Worm (Caenorhabditis elegans) whole organism, L4 larva: ENCODE results near the gene F45G2.8.

Source experiments
- T20F7.1 ChIP-seq: fragments of 200-800 bp; sonication (Bioruptor generic); optimal IDR thresholded peaks from 2 replicates; lab custom pipeline; 2018; ENCODE audit warnings: mild to moderate bottlenecking, missing genetic modification characterization, missing compliant biosample characterization
- T26A8.4 ChIP-seq: fragments of 200-800 bp; sonication (Bioruptor generic); IDR thresholded peaks from 2 replicates; pipeline ENCODE4 v1.3.6; 2022; ENCODE audit warnings: missing genetic modification characterization, missing compliant biosample characterization
- ZK337.2 ChIP-seq: fragments of 200-800 bp; sonication (Bioruptor generic); IDR thresholded peaks from 2 replicates; pipeline ENCODE4 v1.3.6; 2022; ENCODE audit warnings: missing genetic modification reagents, missing genetic modification characterization, missing compliant biosample characterization
- arid-1 ChIP-seq: fragments of 200-800 bp; sonication (Bioruptor generic); conservative IDR thresholded peaks from 2 replicates; pipeline ENCODE4 v1.3.6; 2022; ENCODE audit warnings: missing genetic modification reagents, missing genetic modification characterization, missing compliant biosample characterization
- ceh-28 ChIP-seq: fragments of 150-350 bp; optimal IDR thresholded peaks from 2 replicates; lab custom pipeline; 2014; ENCODE audit warnings: missing biosample characterization, missing genetic modification reagents, missing genetic modification characterization
- ceh-32 ChIP-seq: sonication (generic microtip); optimal IDR thresholded peaks from 2 replicates; lab custom pipeline; 2016; ENCODE audit warnings: mild to moderate bottlenecking, missing genetic modification characterization, missing compliant biosample characterization; ENCODE audit not compliant: poor library complexity
- ceh-44 ChIP-seq: fragments of 200-800 bp; sonication (Bioruptor generic); IDR thresholded peaks from 2 replicates; pipeline ENCODE4 v1.3.6; 2022; ENCODE audit warnings: missing genetic modification reagents, missing genetic modification characterization, missing compliant biosample characterization
- ctbp-1 ChIP-seq: fragments of 200-800 bp; sonication (Bioruptor generic); IDR thresholded peaks from 2 replicates; pipeline ENCODE4 v1.3.6; 2022; ENCODE audit warnings: missing genetic modification reagents, missing genetic modification characterization, missing compliant biosample characterization
- daf-12 ChIP-seq: fragments of 150-350 bp; optimal IDR thresholded peaks from 2 replicates; lab custom pipeline; 2014; ENCODE audit warnings: missing biosample characterization, missing genetic modification reagents, missing genetic modification characterization
- daf-16 ChIP-seq, 3 experiments: sonication (generic microtip); optimal IDR thresholded peaks; 2 replicates each; lab custom pipeline; 2016 to 2017; ENCODE audit warnings: missing genetic modification characterization in 3 of 3, missing genetic modification reagents in 3 of 3, mild to moderate bottlenecking in 2 of 3, missing compliant biosample characterization in 2 of 3, missing biosample characterization in 1 of 3, moderate library complexity in 1 of 3
- dmd-6 ChIP-seq: fragments of 200-800 bp; sonication (Bioruptor generic); IDR thresholded peaks from 2 replicates; pipeline ENCODE4 v1.3.6; 2022; ENCODE audit warnings: missing genetic modification reagents, missing genetic modification characterization, missing compliant biosample characterization
- dmd-8 ChIP-seq: fragments of 200-800 bp; sonication (Bioruptor generic); IDR thresholded peaks from 2 replicates; pipeline ENCODE4 v1.3.6; 2022; ENCODE audit warnings: missing genetic modification characterization, missing compliant biosample characterization
- duxl-1 ChIP-seq: sonication (generic microtip); optimal IDR thresholded peaks from 2 replicates; lab custom pipeline; 2016; ENCODE audit warnings: mild to moderate bottlenecking, missing genetic modification characterization, moderate library complexity, missing compliant biosample characterization; ENCODE audit not compliant: poor library complexity
- egl-43 ChIP-seq: fragments of 200-800 bp; sonication (Bioruptor generic); IDR thresholded peaks from 2 replicates; pipeline ENCODE4 v1.3.6; 2022; ENCODE audit warnings: missing genetic modification reagents, missing genetic modification characterization, missing compliant biosample characterization
- fos-1 ChIP-seq: fragments of 150-350 bp; optimal IDR thresholded peaks from 2 replicates; lab custom pipeline; 2014; ENCODE audit warnings: missing biosample characterization, missing genetic modification characterization
- hmg-1.1 ChIP-seq: fragments of 200-800 bp; sonication (Bioruptor generic); IDR thresholded peaks from 2 replicates; pipeline ENCODE4 v1.3.6; 2022; ENCODE audit warnings: missing genetic modification reagents, missing genetic modification characterization, missing compliant biosample characterization
- jun-1 ChIP-seq: fragments of 150-350 bp; optimal IDR thresholded peaks from 2 replicates; lab custom pipeline; 2014; ENCODE audit warnings: missing biosample characterization, missing genetic modification reagents, missing genetic modification characterization
- lim-7 ChIP-seq: fragments of 200-800 bp; sonication (Bioruptor generic); IDR thresholded peaks from 2 replicates; pipeline ENCODE4 v1.3.6; 2022; ENCODE audit warnings: missing genetic modification characterization, missing compliant biosample characterization
- lin-15B ChIP-seq: fragments of 150-350 bp; sonication (generic microtip); optimal IDR thresholded peaks from 3 replicates; lab custom pipeline; 2014; ENCODE audit warnings: missing biosample characterization, missing genetic modification characterization
- lin-38 ChIP-seq: fragments of 200-800 bp; sonication (Bioruptor generic); IDR thresholded peaks from 2 replicates; pipeline ENCODE4 v1.3.6; 2022; ENCODE audit warnings: missing genetic modification reagents, missing genetic modification characterization, missing compliant biosample characterization
- lir-3 ChIP-seq: sonication (generic microtip); optimal IDR thresholded peaks from 2 replicates; lab custom pipeline; 2016; ENCODE audit warnings: mild to moderate bottlenecking, missing genetic modification characterization, missing compliant biosample characterization
- lsy-2 ChIP-seq, 2 experiments: fragments of 150-350 bp in 1 of 2; sonication (generic microtip) in 1 of 2; optimal IDR thresholded peaks; 2 replicates each; lab custom pipeline; 2014 to 2017; ENCODE audit warnings: missing biosample characterization in 2 of 2, missing genetic modification characterization in 2 of 2
- madf-9 ChIP-seq: fragments of 200-800 bp; sonication (Bioruptor generic); conservative IDR thresholded peaks from 2 replicates; pipeline ENCODE4 v1.3.6; 2022; ENCODE audit warnings: missing genetic modification reagents, missing genetic modification characterization, missing compliant biosample characterization
- mdl-1 ChIP-seq, 2 experiments: fragments of 150-350 bp in 1 of 2; sonication (generic microtip) in 1 of 2; optimal IDR thresholded peaks; 2 replicates each; lab custom pipeline; 2014 to 2017; ENCODE audit warnings: missing biosample characterization in 2 of 2, missing genetic modification characterization in 2 of 2
- mdt-29 ChIP-seq: fragments of 200-800 bp; sonication (Bioruptor generic); IDR thresholded peaks from 2 replicates; pipeline ENCODE4 v1.3.6; 2022; ENCODE audit warnings: missing genetic modification reagents, missing genetic modification characterization, missing compliant biosample characterization
- nhr-10 ChIP-seq: fragments of 150-350 bp; optimal IDR thresholded peaks from 2 replicates; lab custom pipeline; 2014; ENCODE audit warnings: missing biosample characterization, missing genetic modification characterization
- nhr-237 ChIP-seq: sonication (generic microtip); optimal IDR thresholded peaks from 2 replicates; lab custom pipeline; 2017; ENCODE audit warnings: missing biosample characterization, missing genetic modification characterization
- nhr-25 ChIP-seq: sonication (generic microtip); optimal IDR thresholded peaks from 2 replicates; lab custom pipeline; 2017; ENCODE audit warnings: missing genetic modification characterization, mild to moderate bottlenecking, missing compliant biosample characterization, antibody characterized with exemption, moderate library complexity, borderline replicate concordance; ENCODE audit not compliant: insufficient read depth
- nhr-28 ChIP-seq: fragments of 150-350 bp; optimal IDR thresholded peaks from 2 replicates; lab custom pipeline; 2014; ENCODE audit warnings: missing biosample characterization, missing genetic modification characterization
- nhr-41 ChIP-seq: fragments of 200-800 bp; sonication (Bioruptor generic); IDR thresholded peaks from 2 replicates; pipeline ENCODE4 v1.3.6; 2022; ENCODE audit warnings: missing genetic modification reagents, missing genetic modification characterization, missing compliant biosample characterization
- nhr-48 ChIP-seq: sonication (generic microtip); optimal IDR thresholded peaks from 2 replicates; lab custom pipeline; 2016; ENCODE audit warnings: mild to moderate bottlenecking, missing genetic modification characterization, missing compliant biosample characterization
- pha-4 ChIP-seq, 2 experiments: fragments of 150-350 bp in 1 of 2; fragments of 200-800 bp in 1 of 2; sonication (Bioruptor generic) in 1 of 2; IDR thresholded peaks in 1 of 2; optimal IDR thresholded peaks in 1 of 2; 2 replicates each; pipeline versions ENCODE4 v1.3.6 to Lab custom; 2014 to 2022; ENCODE audit warnings: missing genetic modification characterization in 2 of 2, missing genetic modification reagents in 2 of 2, missing biosample characterization in 1 of 2, missing compliant biosample characterization in 1 of 2
- php-3 ChIP-seq: fragments of 200-800 bp; sonication (Bioruptor generic); IDR thresholded peaks from 2 replicates; pipeline ENCODE4 v1.3.6; 2022; ENCODE audit warnings: missing genetic modification reagents, missing genetic modification characterization, missing compliant biosample characterization
- saeg-2 ChIP-seq: fragments of 200-800 bp; sonication (Bioruptor generic); IDR thresholded peaks from 2 replicates; pipeline ENCODE4 v1.3.6; 2022; ENCODE audit warnings: missing genetic modification reagents, missing genetic modification characterization, missing compliant biosample characterization
- sdz-12 ChIP-seq: fragments of 200-800 bp; sonication (Bioruptor generic); optimal IDR thresholded peaks from 2 replicates; lab custom pipeline; 2018; ENCODE audit warnings: mild to moderate bottlenecking, missing genetic modification characterization, missing compliant biosample characterization
- spr-1 ChIP-seq: sonication (generic microtip); optimal IDR thresholded peaks from 2 replicates; lab custom pipeline; 2016; ENCODE audit warnings: mild to moderate bottlenecking, missing genetic modification characterization, missing compliant biosample characterization
- tag-97 ChIP-seq: fragments of 200-800 bp; sonication (Bioruptor generic); IDR thresholded peaks from 2 replicates; pipeline ENCODE4 v1.3.6; 2022; ENCODE audit warnings: missing genetic modification characterization, missing compliant biosample characterization
- vab-7 ChIP-seq: fragments of 200-800 bp; sonication (Bioruptor generic); IDR thresholded peaks from 2 replicates; pipeline ENCODE4 v1.3.6; 2022; ENCODE audit warnings: missing genetic modification reagents, missing genetic modification characterization, missing compliant biosample characterization
- zag-1 ChIP-seq: fragments of 150-350 bp; optimal IDR thresholded peaks from 2 replicates; lab custom pipeline; 2014; ENCODE audit warnings: missing biosample characterization, missing genetic modification characterization
- zfp-3 ChIP-seq: fragments of 200-800 bp; sonication (Bioruptor generic); conservative IDR thresholded peaks from 2 replicates; pipeline ENCODE4 v1.3.6; 2022; ENCODE audit warnings: missing genetic modification reagents, missing genetic modification characterization, missing compliant biosample characterization
- zip-11 ChIP-seq: fragments of 200-800 bp; sonication (Bioruptor generic); IDR thresholded peaks from 2 replicates; pipeline ENCODE4 v1.3.6; 2022; ENCODE audit warnings: missing genetic modification characterization, missing compliant biosample characterization
- ztf-7 ChIP-seq: fragments of 150-350 bp; optimal IDR thresholded peaks from 2 replicates; lab custom pipeline; 2014; ENCODE audit warnings: missing biosample characterization, missing genetic modification characterization

The F45G2.8 gene

DNA sequence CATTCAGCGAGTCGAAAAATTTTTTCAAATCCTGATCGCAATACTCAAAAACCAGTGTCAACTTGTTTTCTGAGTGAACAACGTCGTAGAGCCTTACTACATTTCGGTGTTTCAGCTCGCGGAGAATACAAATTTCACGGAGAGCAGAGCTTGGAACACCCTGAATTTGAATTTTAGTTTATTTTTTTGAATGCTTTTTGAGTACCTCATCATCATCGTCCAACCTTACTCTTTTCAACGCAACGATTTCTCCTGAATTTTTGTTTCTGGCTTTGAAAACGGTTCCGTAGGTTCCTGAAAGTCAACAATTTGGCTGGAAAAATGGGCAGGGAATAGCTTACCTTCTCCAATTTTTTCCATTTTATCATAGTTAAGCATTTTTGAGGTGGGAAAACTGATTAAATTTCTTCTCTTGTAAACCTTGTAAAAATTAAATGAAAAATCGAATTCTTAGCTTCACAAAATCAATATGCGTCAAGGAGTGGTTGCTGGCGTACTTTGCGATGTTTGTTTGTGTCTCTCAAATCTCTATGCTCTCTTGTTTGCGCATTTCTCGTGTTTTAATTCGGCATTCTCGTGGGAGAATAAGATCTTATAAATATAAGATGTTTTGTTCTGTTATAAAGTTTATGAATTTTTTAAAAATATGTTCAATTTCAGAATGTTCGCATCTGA, 30.6 kb upstream of the F45G2.8 start, which contains the start of gene cdk-5 (continued):
- TF ChIP-seq nhr-25, result no peak
- TF ChIP-seq zip-11 (GFP tag; lab: Robert Waterston, UW), result no peak
- no peak for TF ChIP-seq nhr-10
- TF ChIP-seq vab-7, result no peak
- no peak for TF ChIP-seq zag-1 (tag; lab: Kevin White, UChicago)
- TF ChIP-seq nhr-237 (tag; lab: Kevin White, UChicago), result no peak
- TF ChIP-seq lsy-2 (tag; optimal IDR thresholded peaks at IDR 0.05; lab: Kevin White, UChicago), result peak; percentile 48 to 97
- peak in 1 of 2 experiments; percentile 51 for TF ChIP-seq daf-16 (GFP tag; optimal IDR thresholded peaks at IDR 0.05; lab: Kevin White, UChicago)
- peak; percentile 13 for TF ChIP-seq daf-16 (tag; optimal IDR thresholded peaks at IDR 0.05; lab: Kevin White, UChicago)
- no peak for TF ChIP-seq tag-97 (GFP tag; lab: Robert Waterston, UW)
- peak; percentile 51 for TF ChIP-seq spr-1 (tag; lab: Kevin White, UChicago)
- TF ChIP-seq egl-43 (GFP tag; lab: Robert Waterston, UW), result no peak
- TF ChIP-seq mdl-1 (tag; optimal IDR thresholded peaks at IDR 0.05; lab: Kevin White, UChicago), result peak in 1 of 2 experiments; percentile 13
- peak; percentile 39 for TF ChIP-seq jun-1 (tag; lab: Kevin White, UChicago)
- TF ChIP-seq fos-1, result no peak
- peak; percentile 66 for TF ChIP-seq duxl-1 (tag; lab: Kevin White, UChicago)
- TF ChIP-seq T26A8.4 (GFP tag; lab: Robert Waterston, UW), result peak; percentile 85
- no peak for TF ChIP-seq nhr-41
- TF ChIP-seq hmg-1.1, result peak; percentile 83
- 0 out of 2 replicates have a peak, but pooled peaks have one; percentile 58 for TF ChIP-seq zfp-3 (GFP tag; lab: Robert Waterston, UW)
- no peak for TF ChIP-seq saeg-2 (GFP tag; lab: Robert Waterston, UW)
- peak; percentile 73; the same call in 1 of the 2 replicates for TF ChIP-seq pha-4 (GFP tag; IDR thresholded peaks at IDR 0.05; lab: Robert Waterston, UW)
- peak; percentile 28 for TF ChIP-seq pha-4 (tag; optimal IDR thresholded peaks at IDR 0.05; lab: Kevin White, UChicago)
- no peak for TF ChIP-seq php-3 (GFP tag; lab: Robert Waterston, UW)
- peak; percentile 90 for TF ChIP-seq ztf-7 (tag; lab: Kevin White, UChicago)

DNA sequence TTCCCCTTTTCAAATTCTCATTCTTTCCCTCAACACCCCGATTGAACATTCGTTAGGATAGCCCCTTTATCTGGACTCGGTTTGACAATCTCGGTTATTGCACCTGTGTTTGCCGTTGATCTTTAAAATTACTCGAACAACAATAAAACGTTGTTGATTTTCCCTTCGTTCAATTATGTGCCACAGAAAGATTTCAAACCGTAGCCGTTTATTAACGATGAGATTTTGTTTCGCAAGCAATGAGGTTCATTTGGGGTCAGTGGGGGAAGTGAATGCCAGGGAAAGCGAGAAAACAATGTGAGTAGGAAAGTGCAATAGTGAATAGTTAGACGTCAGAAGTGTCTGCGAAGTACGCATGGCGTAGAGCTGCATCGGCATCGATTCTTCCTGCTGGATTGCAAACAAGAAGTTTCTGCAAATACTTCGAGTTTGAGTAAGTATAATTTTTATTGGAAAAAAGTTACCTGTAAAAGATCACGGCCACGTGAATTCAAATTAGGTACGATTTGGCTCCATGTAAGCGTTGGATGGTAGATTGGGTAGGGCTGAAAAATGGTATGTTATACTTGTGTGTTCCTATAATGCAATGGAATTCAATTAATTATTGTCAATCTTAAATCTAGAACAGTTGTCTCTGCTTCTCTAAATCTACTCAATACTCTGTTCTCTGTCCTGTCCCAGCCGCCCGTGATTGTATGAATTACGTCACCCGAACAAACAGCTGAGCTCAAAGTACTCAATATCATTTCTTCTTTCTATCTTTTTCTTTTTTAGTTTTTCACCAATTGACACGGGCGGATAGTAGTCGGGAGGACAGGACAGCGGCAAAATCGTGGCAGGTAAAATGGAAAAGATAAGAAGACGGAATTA, 29.3 kb upstream of the F45G2.8 start, which contains the start of gene kel-3:
Gene kel-3, plus strand, starts transcription at position 328 of the 870 bp plus-strand sequence.
- TF ChIP-seq ZK337.2 (GFP tag; lab: Robert Waterston, UW), result no peak
- no peak for TF ChIP-seq ceh-32 (tag; lab: Kevin White, UChicago)
- TF ChIP-seq pha-4 (GFP tag; IDR thresholded peaks at IDR 0.05; lab: Robert Waterston, UW), result peak; percentile 77; the same call in 1 of the 2 replicates
- TF ChIP-seq pha-4 (tag; optimal IDR thresholded peaks at IDR 0.05; lab: Kevin White, UChicago), result peak; percentile 18
- TF ChIP-seq hmg-1.1, result peak; percentile 67; the same call in 1 of the 2 replicates
- peak; percentile 24 to 47 for TF ChIP-seq mdl-1 (tag; optimal IDR thresholded peaks at IDR 0.05; lab: Kevin White, UChicago)
- TF ChIP-seq jun-1 (tag; lab: Kevin White, UChicago), result no peak
- peak; percentile 80 for TF ChIP-seq lin-38
- peak; percentile 65 for TF ChIP-seq T20F7.1 (GFP tag; lab: Kevin White, UChicago)
- peak; percentile 6; the same call in 1 of the 2 replicates for TF ChIP-seq ceh-44 (GFP tag; lab: Robert Waterston, UW)
- TF ChIP-seq daf-16 (GFP tag; optimal IDR thresholded peaks at IDR 0.05; lab: Kevin White, UChicago), result peak; percentile 50 to 61
- peak; percentile 79 for TF ChIP-seq daf-16 (tag; optimal IDR thresholded peaks at IDR 0.05; lab: Kevin White, UChicago)
- peak; percentile 63 for TF ChIP-seq nhr-237 (tag; lab: Kevin White, UChicago)
- TF ChIP-seq madf-9 (GFP tag; lab: Robert Waterston, UW), result peak; percentile 9
- peak; percentile 70 for TF ChIP-seq egl-43 (GFP tag; lab: Robert Waterston, UW)
- 0 out of 2 replicates have a peak, but pooled peaks have one; percentile 17 for TF ChIP-seq zip-11 (GFP tag; lab: Robert Waterston, UW)
- TF ChIP-seq ceh-28, result no peak
- no peak; the same call in 1 of the 2 replicates for TF ChIP-seq nhr-41
- TF ChIP-seq lim-7, result no peak; the same call in none of the 2 replicates
- TF ChIP-seq nhr-28 (tag; lab: Kevin White, UChicago), result peak; percentile 91
- no peak for TF ChIP-seq daf-12 (tag; lab: Kevin White, UChicago)
- peak; percentile 78; the same call in 1 of the 2 replicates for TF ChIP-seq dmd-8 (GFP tag; lab: Robert Waterston, UW)
- TF ChIP-seq lin-15B (tag; lab: Kevin White, UChicago), result peak; percentile 11
- TF ChIP-seq ctbp-1 (GFP tag; lab: Robert Waterston, UW), result peak; percentile 79
- TF ChIP-seq arid-1 (GFP tag; lab: Robert Waterston, UW), result peak; percentile 86
- TF ChIP-seq ztf-7 (tag; lab: Kevin White, UChicago), result no peak
- TF ChIP-seq lir-3 (tag; lab: Kevin White, UChicago), result peak; percentile 7
- peak; percentile 82 for TF ChIP-seq mdt-29
- peak; percentile 97 for TF ChIP-seq sdz-12 (GFP tag; lab: Kevin White, UChicago)
- TF ChIP-seq dmd-6 (GFP tag; lab: Robert Waterston, UW), result peak; percentile 88
- peak; percentile 92 for TF ChIP-seq nhr-48
